1 worm cellular context compared by ENCODE assay signal in genomic region chrIV:12684341-12684740, ce11.
TF ChIP-seq lines count a peak whose summit lies in the region.

TSS of gene prmt-9 (minus strand) at chrIV:12684378.

TF ChIP-seq in whole organism, L1 larva, 84 proteins besides CTCF, POLR2A, EP300 and RAD21 (continued from another document):
- no peak for TF ChIP-seq nhr-90 (tag; optimal IDR thresholded peaks at IDR 0.05; lab: Kevin White, UChicago; ENCODE audit: poor library complexity)
- TF ChIP-seq dsc-1 (tag; optimal IDR thresholded peaks at IDR 0.05; lab: Kevin White, UChicago), result no peak
- TF ChIP-seq unc-130 (tag; optimal IDR thresholded peaks at IDR 0.05; lab: Kevin White, UChicago), result no peak
- TF ChIP-seq mdl-1 (tag; optimal IDR thresholded peaks at IDR 0.05; lab: Kevin White, UChicago), result no peak
- TF ChIP-seq hlh-17 (GFP tag; optimal IDR thresholded peaks at IDR 0.05; lab: Kevin White, UChicago; ENCODE audit: borderline replicate concordance), result no peak
- TF ChIP-seq C04F5.9 (tag; optimal IDR thresholded peaks at IDR 0.05; lab: Kevin White, UChicago), result no peak
- no peak for TF ChIP-seq ceh-90 (tag; optimal IDR thresholded peaks at IDR 0.05; lab: Kevin White, UChicago)
- no peak for TF ChIP-seq zag-1 (tag; optimal IDR thresholded peaks at IDR 0.05; lab: Kevin White, UChicago)
- no peak for TF ChIP-seq fos-1 (tag; optimal IDR thresholded peaks at IDR 0.05; lab: Kevin White, UChicago)
- no peak for TF ChIP-seq hpl-2 (GFP tag; optimal IDR thresholded peaks at IDR 0.05; lab: Kevin White, UChicago)
- no peak for TF ChIP-seq xbp-1 (tag; optimal IDR thresholded peaks at IDR 0.05; lab: Kevin White, UChicago)
- no peak for TF ChIP-seq aly-2 (tag; optimal IDR thresholded peaks at IDR 0.05; lab: Kevin White, UChicago)
- no peak for TF ChIP-seq ztf-4 (tag; optimal IDR thresholded peaks at IDR 0.05; lab: Kevin White, UChicago)
- TF ChIP-seq dpl-1 (GFP tag; optimal IDR thresholded peaks at IDR 0.05; lab: Kevin White, UChicago), result peak; percentile 20 to 77 (median 66)
- TF ChIP-seq elt-3 (tag; optimal IDR thresholded peaks at IDR 0.05; lab: Kevin White, UChicago), result no peak
- no peak for TF ChIP-seq snpc-4 (tag; optimal IDR thresholded peaks at IDR 0.05; lab: Kevin White, UChicago)
- TF ChIP-seq efl-1 (optimal IDR thresholded peaks at IDR 0.05; lab: Kevin White, UChicago), result peak in 1 of 2 experiments; percentile 61
- TF ChIP-seq efl-1 (GFP tag; optimal IDR thresholded peaks at IDR 0.05 in 1 of 2; lab: Kevin White, UChicago), result peak; percentile 75 to 94
- no peak for TF ChIP-seq efl-3 (GFP tag; optimal IDR thresholded peaks at IDR 0.05; lab: Kevin White, UChicago)
